Fruit fly (Drosophila melanogaster) whole organism, embryonic: ENCODE results near the gene Abi.

Source experiments
- Atf3 ChIP-seq: fragments of 200-800 bp; sonication (Bioruptor generic); optimal IDR thresholded peaks from 3 replicates; lab custom pipeline; 2016; ENCODE audit warnings: missing biosample characterization, missing genetic modification characterization
- BtbVII ChIP-seq: fragments of 200-800 bp; sonication (Bioruptor generic); optimal IDR thresholded peaks from 3 replicates; lab custom pipeline; 2017; ENCODE audit warnings: missing biosample characterization, mild to moderate bottlenecking, missing genetic modification characterization
- CG10267 ChIP-seq: fragments of 200-800 bp; sonication (Bioruptor generic); optimal IDR thresholded peaks from 2 replicates; lab custom pipeline; 2018; ENCODE audit warnings: missing biosample characterization, mild to moderate bottlenecking, missing genetic modification characterization, moderate library complexity
- CG11085 ChIP-seq: fragments of 200-800 bp; sonication (Bioruptor generic); IDR thresholded peaks from 2 replicates; pipeline ENCODE4 v1.3.6; 2022; ENCODE audit warnings: missing biosample characterization, missing genetic modification characterization
- CG11247 ChIP-seq: fragments of 200-800 bp; sonication (Bioruptor generic); IDR thresholded peaks from 2 replicates; pipeline ENCODE4 v1.3.6; 2022; ENCODE audit warnings: missing biosample characterization, missing genetic modification characterization
- CG14860 ChIP-seq: fragments of 200-800 bp; sonication (Bioruptor generic); IDR thresholded peaks from 3 replicates; pipeline ENCODE4 v1.3.6; 2022; ENCODE audit warnings: missing biosample characterization, missing genetic modification characterization; ENCODE audit not compliant: partially characterized antibody
- CG1602 ChIP-seq: fragments of 200-800 bp; sonication (Bioruptor generic); optimal IDR thresholded peaks from 3 replicates; lab custom pipeline; 2016; ENCODE audit warnings: missing biosample characterization, missing genetic modification characterization
- CG17328 ChIP-seq: fragments of 200-800 bp; sonication (Bioruptor generic); IDR thresholded peaks from 2 replicates; pipeline ENCODE4 v1.3.6; 2022; ENCODE audit warnings: missing biosample characterization, missing genetic modification characterization
- CG17361 ChIP-seq: fragments of 200-800 bp; sonication (Bioruptor generic); IDR thresholded peaks from 3 replicates; pipeline ENCODE4 v1.3.6; 2022; ENCODE audit warnings: missing biosample characterization, missing genetic modification characterization
- CG17385 ChIP-seq: fragments of 200-800 bp; sonication (Bioruptor generic); optimal IDR thresholded peaks from 3 replicates; lab custom pipeline; 2018; ENCODE audit warnings: missing biosample characterization, mild to moderate bottlenecking, missing genetic modification characterization
- CG2678 ChIP-seq: fragments of 200-800 bp; sonication (Bioruptor generic); optimal IDR thresholded peaks from 3 replicates; lab custom pipeline; 2019; ENCODE audit warnings: missing biosample characterization, mild to moderate bottlenecking, missing genetic modification characterization, moderate library complexity
- CG30431 ChIP-seq: fragments of 200-800 bp; sonication (Bioruptor generic); optimal IDR thresholded peaks from 2 replicates; lab custom pipeline; 2017; ENCODE audit warnings: missing biosample characterization, missing genetic modification characterization
- CG3163 ChIP-seq: fragments of 200-800 bp; sonication (Bioruptor generic); optimal IDR thresholded peaks from 3 replicates; lab custom pipeline; 2016; ENCODE audit warnings: missing biosample characterization, missing genetic modification characterization
- CG34422 ChIP-seq: fragments of 200-800 bp; sonication (Bioruptor generic); IDR thresholded peaks from 3 replicates; pipeline ENCODE4 v1.3.6; 2022; ENCODE audit warnings: missing biosample characterization, missing genetic modification characterization
- CG3847 ChIP-seq: fragments of 200-800 bp; sonication (Bioruptor generic); IDR thresholded peaks from 2 replicates; pipeline ENCODE4 v1.3.6; 2022; ENCODE audit warnings: missing biosample characterization, missing genetic modification characterization
- CG6272 ChIP-seq: fragments of 200-800 bp; sonication (Bioruptor generic); IDR thresholded peaks from 2 replicates; pipeline ENCODE4 v1.3.6; 2022; ENCODE audit warnings: missing biosample characterization, missing genetic modification characterization
- CG8359 ChIP-seq: fragments of 200-800 bp; sonication (Bioruptor generic); optimal IDR thresholded peaks from 2 replicates; lab custom pipeline; 2017; ENCODE audit warnings: missing biosample characterization, mild to moderate bottlenecking, missing genetic modification characterization, borderline replicate concordance
- Chrac-16 ChIP-seq: fragments of 200-800 bp; sonication (Bioruptor generic); optimal IDR thresholded peaks from 3 replicates; lab custom pipeline; 2016; ENCODE audit warnings: missing biosample characterization, missing genetic modification characterization
- CkIIα-i1 ChIP-seq: fragments of 200-800 bp; sonication (Bioruptor generic); IDR thresholded peaks from 2 replicates; pipeline ENCODE4 v1.3.6; 2022; ENCODE audit warnings: missing biosample characterization, missing genetic modification characterization
- D19B ChIP-seq: fragments of 200-800 bp; sonication (Bioruptor generic); optimal IDR thresholded peaks from 2 replicates; lab custom pipeline; 2017; ENCODE audit warnings: missing biosample characterization, mild to moderate bottlenecking, missing genetic modification characterization
- Dad ChIP-seq: fragments of 200-800 bp; sonication (Bioruptor generic); optimal IDR thresholded peaks from 3 replicates; lab custom pipeline; 2016; ENCODE audit warnings: missing biosample characterization, missing genetic modification characterization
- Dbx ChIP-seq: fragments of 200-800 bp; sonication (Bioruptor generic); IDR thresholded peaks from 3 replicates; pipeline ENCODE4 v1.3.6; 2022; ENCODE audit warnings: missing biosample characterization, missing genetic modification characterization
- Dip3 ChIP-seq: fragments of 200-800 bp; sonication (Bioruptor generic); optimal IDR thresholded peaks from 3 replicates; lab custom pipeline; 2016; ENCODE audit warnings: missing biosample characterization, missing genetic modification characterization
- GATAe ChIP-seq: fragments of 200-800 bp; sonication (Bioruptor generic); conservative IDR thresholded peaks from 2 replicates; pipeline ENCODE4 v1.3.6; 2022; ENCODE audit warnings: missing biosample characterization, missing genetic modification characterization
- HmgD ChIP-seq: fragments of 200-800 bp; sonication (Bioruptor generic); optimal IDR thresholded peaks from 3 replicates; lab custom pipeline; 2016; ENCODE audit warnings: missing biosample characterization, missing genetic modification characterization
- Hmx ChIP-seq: fragments of 200-800 bp; sonication (Bioruptor generic); optimal IDR thresholded peaks from 2 replicates; lab custom pipeline; 2016; ENCODE audit warnings: missing biosample characterization, missing genetic modification characterization
- Hsf ChIP-seq: fragments of 200-800 bp; sonication (Bioruptor generic); optimal IDR thresholded peaks from 3 replicates; lab custom pipeline; 2016; ENCODE audit warnings: missing biosample characterization, missing genetic modification characterization
- NC2α ChIP-seq: fragments of 200-800 bp; sonication (Bioruptor generic); optimal IDR thresholded peaks from 2 replicates; lab custom pipeline; 2016; ENCODE audit warnings: missing biosample characterization, missing genetic modification characterization
- Nf-YC ChIP-seq: fragments of 200-800 bp; optimal IDR thresholded peaks from 3 replicates; lab custom pipeline; 2019; ENCODE audit warnings: missing biosample characterization, mild to moderate bottlenecking, missing genetic modification characterization, moderate library complexity
- Optix ChIP-seq: fragments of 200-800 bp; sonication (Bioruptor generic); IDR thresholded peaks from 3 replicates; pipeline ENCODE4 v1.3.6; 2022; ENCODE audit warnings: missing biosample characterization, missing genetic modification characterization
- abd-A ChIP-seq: fragments of 200-800 bp; sonication (Bioruptor generic); optimal IDR thresholded peaks from 3 replicates; lab custom pipeline; 2019; ENCODE audit warnings: missing biosample characterization, mild to moderate bottlenecking, missing genetic modification characterization, moderate library complexity
- amos ChIP-seq: fragments of 200-800 bp; sonication (Bioruptor generic); IDR thresholded peaks from 2 replicates; pipeline ENCODE4 v1.3.6; 2022; ENCODE audit warnings: missing biosample characterization, missing genetic modification characterization; ENCODE audit not compliant: partially characterized antibody
- ash1 ChIP-seq: fragments of 200-800 bp; sonication (Bioruptor generic); optimal IDR thresholded peaks from 2 replicates; lab custom pipeline; 2018; ENCODE audit warnings: missing biosample characterization, mild to moderate bottlenecking, missing genetic modification characterization
- bsh ChIP-seq, 2 experiments: fragments of 200-800 bp; sonication (Bioruptor generic); optimal IDR thresholded peaks; 2 replicates each; lab custom pipeline; 2017 to 2018; ENCODE audit warnings: mild to moderate bottlenecking in 2 of 2, missing biosample characterization in 2 of 2, missing genetic modification characterization in 2 of 2, moderate library complexity in 1 of 2
- btn ChIP-seq: fragments of 200-800 bp; sonication (Bioruptor generic); optimal IDR thresholded peaks from 2 replicates; lab custom pipeline; 2016; ENCODE audit warnings: missing biosample characterization, missing genetic modification characterization
- cato ChIP-seq: fragments of 200-800 bp; sonication (Bioruptor generic); optimal IDR thresholded peaks from 2 replicates; lab custom pipeline; 2016; ENCODE audit warnings: missing biosample characterization, missing genetic modification characterization, borderline replicate concordance
- dan ChIP-seq: fragments of 200-800 bp; sonication (Bioruptor generic); IDR thresholded peaks from 2 replicates; pipeline ENCODE4 v1.3.6; 2022; ENCODE audit warnings: missing biosample characterization, missing genetic modification characterization
- dimm ChIP-seq: fragments of 200-800 bp; sonication (Bioruptor generic); IDR thresholded peaks from 2 replicates; pipeline ENCODE4 v1.3.6; 2022; ENCODE audit warnings: missing biosample characterization, missing genetic modification characterization
- fru ChIP-seq: fragments of >200 bp; optimal IDR thresholded peaks from 2 replicates; lab custom pipeline; 2017
- fu2 ChIP-seq: fragments of 200-800 bp; sonication (Bioruptor generic); optimal IDR thresholded peaks from 2 replicates; lab custom pipeline; 2016; ENCODE audit warnings: missing biosample characterization, missing genetic modification characterization
- h ChIP-seq: fragments of >200 bp; optimal IDR thresholded peaks from 2 replicates; lab custom pipeline; 2017
- hkb ChIP-seq, 2 experiments: fragments of 200-800 bp in 1 of 2; fragments of >200 bp in 1 of 2; sonication (Bioruptor generic) in 1 of 2; IDR thresholded peaks in 1 of 2; optimal IDR thresholded peaks in 1 of 2; 2 replicates each; pipeline versions ENCODE4 v1.3.6 to Lab custom; 2017 to 2022; ENCODE audit warnings: missing biosample characterization in 1 of 2, missing genetic modification characterization in 1 of 2
- insv ChIP-seq, 2 experiments: fragments of 200-800 bp; sonication (Bioruptor generic); optimal IDR thresholded peaks; 3 replicates each; lab custom pipeline; 2016 to 2018; ENCODE audit warnings: missing biosample characterization in 2 of 2, missing genetic modification characterization in 2 of 2
- lbe ChIP-seq: fragments of 200-800 bp; sonication (Bioruptor generic); optimal IDR thresholded peaks from 2 replicates; lab custom pipeline; 2016; ENCODE audit warnings: missing biosample characterization, mild to moderate bottlenecking, missing genetic modification characterization
- pan ChIP-seq, 4 experiments: fragments of >200 bp in 3 of 4; fragments of 200-800 bp in 1 of 4; sonication (Bioruptor generic) in 1 of 4; optimal IDR thresholded peaks in 3 of 4; IDR thresholded peaks in 1 of 4; 2 replicates each; pipeline versions ENCODE4 v1.3.6 to Lab custom; 2017 to 2022; ENCODE audit warnings: missing biosample characterization in 2 of 4, missing genetic modification characterization in 2 of 4, mixed read lengths in 1 of 4
- prd ChIP-seq, 3 experiments: fragments of >200 bp in 2 of 3; fragments of 200-800 bp in 1 of 3; sonication (Bioruptor generic) in 1 of 3; optimal IDR thresholded peaks in 2 of 3; IDR thresholded peaks in 1 of 3; 2 replicates in 2 of 3; 3 replicates in 1 of 3; pipeline versions ENCODE4 v1.3.6 to Lab custom; 2017 to 2022; ENCODE audit warnings: missing biosample characterization in 1 of 3, missing genetic modification characterization in 1 of 3
- psq ChIP-seq: fragments of 200-800 bp; sonication (Bioruptor generic); optimal IDR thresholded peaks from 2 replicates; lab custom pipeline; 2017; ENCODE audit warnings: missing biosample characterization, missing genetic modification characterization
- repo ChIP-seq: fragments of 200-800 bp; sonication (Bioruptor generic); optimal IDR thresholded peaks from 2 replicates; lab custom pipeline; 2016; ENCODE audit warnings: missing biosample characterization, missing genetic modification characterization
- slbo ChIP-seq: fragments of 200-800 bp; sonication (Bioruptor generic); IDR thresholded peaks from 2 replicates; pipeline ENCODE4 v1.3.6; 2022; ENCODE audit warnings: missing biosample characterization, missing genetic modification characterization

Abi gene

dm6 chr3R:14088887-14089567, 33.2 kb downstream of the Abi start, which contains the start of gene Npc2b:
Gene Npc2b (plus strand): TSS chr3R:14089517.
- TF ChIP-seq Dip3: peak; percentile 50
- peak in 1 of 2 experiments; percentile 46 for TF ChIP-seq insv (GFP tag; optimal IDR thresholded peaks at IDR 0.05; lab: Kevin White, UChicago)
- TF ChIP-seq Chrac-16: peak; percentile 70
- peak; percentile 6 for TF ChIP-seq HmgD
- peak; percentile 49; the same call in 1 of the 2 replicates for TF ChIP-seq CG3847
- peak; percentile 32 for TF ChIP-seq CG2678
- TF ChIP-seq BtbVII (GFP tag; lab: Kevin White, UChicago): peak; percentile 32
- peak; percentile 18 for TF ChIP-seq psq (GFP tag; lab: Kevin White, UChicago)
- TF ChIP-seq ash1 (GFP tag; lab: Kevin White, UChicago): peak; percentile 12
- TF ChIP-seq CG6272 (GFP tag; lab: Robert Waterston, UW): 0 out of 2 replicates have a peak, but pooled peaks have one; percentile 30
- peak; percentile 81 for TF ChIP-seq slbo
- TF ChIP-seq NC2α (GFP tag; lab: Kevin White, UChicago): peak; percentile 20
- TF ChIP-seq CG14860 (GFP tag; lab: Robert Waterston, UW): no peak
- no peak for TF ChIP-seq GATAe
- TF ChIP-seq Atf3: peak; percentile 49
- no peak for TF ChIP-seq pan (optimal IDR thresholded peaks at IDR 0.05; lab: Kevin White, UChicago)
- TF ChIP-seq pan (GFP tag; optimal IDR thresholded peaks at IDR 0.05 in 1 of 2, IDR thresholded peaks at IDR 0.05 in 1 of 2): no peak
- TF ChIP-seq CG11247: peak; percentile 60
- no peak for TF ChIP-seq prd (optimal IDR thresholded peaks at IDR 0.05; lab: Kevin White, UChicago)
- TF ChIP-seq prd (GFP tag; IDR thresholded peaks at IDR 0.05; lab: Robert Waterston, UW): peak; percentile 40; the same call in 1 of the 3 replicates
- peak; percentile 23 for TF ChIP-seq CG3163
- TF ChIP-seq fu2: peak; percentile 53
- peak; percentile 67 for TF ChIP-seq Hsf
- peak; percentile 71 for TF ChIP-seq CG1602
- TF ChIP-seq CG17328 (GFP tag; lab: Robert Waterston, UW): peak; percentile 40
- TF ChIP-seq CG30431 (GFP tag; lab: Kevin White, UChicago): no peak
- peak; percentile 39 for TF ChIP-seq CG10267
- TF ChIP-seq lbe (GFP tag; lab: Kevin White, UChicago): no peak
- TF ChIP-seq dimm (GFP tag; lab: Robert Waterston, UW): no peak
- no peak for TF ChIP-seq hkb (optimal IDR thresholded peaks at IDR 0.05; lab: Kevin White, UChicago)
- peak; percentile 59 for TF ChIP-seq hkb (GFP tag; IDR thresholded peaks at IDR 0.05; lab: Robert Waterston, UW)
- TF ChIP-seq abd-A (tag; lab: Kevin White, UChicago): no peak
- peak; percentile 36; the same call in 1 of the 3 replicates for TF ChIP-seq CG17361 (GFP tag; lab: Robert Waterston, UW)
- TF ChIP-seq Dad (GFP tag; lab: Kevin White, UChicago): peak; percentile 20
- TF ChIP-seq D19B (GFP tag; lab: Kevin White, UChicago): no peak
- TF ChIP-seq Nf-YC: no peak
- peak; percentile 36 for TF ChIP-seq CG8359 (GFP tag; lab: Kevin White, UChicago)
- TF ChIP-seq h (lab: Kevin White, UChicago): no peak
- TF ChIP-seq fru: no peak
- TF ChIP-seq amos (GFP tag; lab: Robert Waterston, UW): peak; percentile 80
- TF ChIP-seq btn (GFP tag; lab: Kevin White, UChicago): peak; percentile 38
- TF ChIP-seq Optix (GFP tag; lab: Robert Waterston, UW): no peak
- no peak for TF ChIP-seq cato (GFP tag; lab: Kevin White, UChicago)
- peak; percentile 0 to 48 for TF ChIP-seq bsh (GFP tag; optimal IDR thresholded peaks at IDR 0.05; lab: Kevin White, UChicago)
- peak; percentile 79 for TF ChIP-seq CG34422
- TF ChIP-seq dan: no peak
- TF ChIP-seq CkIIα-i1: no peak
- TF ChIP-seq CG11085 (GFP tag; lab: Robert Waterston, UW): peak; percentile 46; the same call in 1 of the 2 replicates
- TF ChIP-seq repo (GFP tag; lab: Kevin White, UChicago): no peak
- TF ChIP-seq Dbx: peak; percentile 81
- TF ChIP-seq CG17385 (GFP tag; lab: Kevin White, UChicago): no peak
- TF ChIP-seq Hmx: no peak
